Worm (Caenorhabditis elegans) whole organism, midembryonic: ENCODE data around the gene dpy-4.

Experiments used
- cog-1 ChIP-seq: sonication (generic microtip); optimal IDR thresholded peaks from 2 replicates; lab custom pipeline; 2016; ENCODE audit warnings: missing genetic modification characterization, missing compliant biosample characterization
- flt-1 ChIP-seq: fragments of 200-800 bp; sonication (Bioruptor generic); IDR thresholded peaks from 2 replicates; pipeline ENCODE4 v1.3.6; 2022; ENCODE audit warnings: missing genetic modification characterization, missing compliant biosample characterization
- med-1 ChIP-seq: sonication (generic microtip); optimal IDR thresholded peaks from 2 replicates; lab custom pipeline; 2017; ENCODE audit warnings: missing genetic modification characterization, mild to moderate bottlenecking, missing compliant biosample characterization, antibody characterized with exemption, missing genetic modification reagents; ENCODE audit not compliant: insufficient read depth
- ref-1 ChIP-seq: fragments of 200-800 bp; sonication (Bioruptor generic); conservative IDR thresholded peaks from 2 replicates; pipeline ENCODE4 v1.3.6; 2022; ENCODE audit warnings: missing genetic modification reagents, missing genetic modification characterization, missing compliant biosample characterization

- TF ChIP-seq flt-1 (GFP tag; lab: Robert Waterston, UW), result no peak
- no peak for TF ChIP-seq med-1 (GFP tag; lab: Kevin White, UChicago)
- no peak for TF ChIP-seq ref-1 (GFP tag; lab: Robert Waterston, UW)
- TF ChIP-seq cog-1 (tag; lab: Kevin White, UChicago), result no peak
Measured at ce11 chrIV:15008200-15008599, 21.6 kb upstream of the dpy-4 start.
